Worm (Caenorhabditis elegans) whole organism, L2 larva: Measurements from ENCODE around the gene math-10.

Experiments used
- R02D3.7 ChIP-seq: fragments of 150-350 bp; optimal IDR thresholded peaks from 2 replicates; lab custom pipeline; 2014; ENCODE audit warnings: missing biosample characterization, missing genetic modification characterization
- Y55F3AM.14 ChIP-seq: fragments of 200-800 bp; sonication (Bioruptor generic); optimal IDR thresholded peaks from 2 replicates; lab custom pipeline; 2018; ENCODE audit warnings: mild to moderate bottlenecking, missing genetic modification characterization, missing compliant biosample characterization
- ZK546.5 ChIP-seq: sonication (generic microtip); optimal IDR thresholded peaks from 2 replicates; lab custom pipeline; 2017; ENCODE audit warnings: missing biosample characterization, missing genetic modification characterization
- alr-1 ChIP-seq: fragments of 150-350 bp; optimal IDR thresholded peaks from 2 replicates; lab custom pipeline; 2014; ENCODE audit warnings: missing biosample characterization, missing genetic modification characterization
- blmp-1 ChIP-seq: sonication (generic microtip); optimal IDR thresholded peaks from 2 replicates; lab custom pipeline; 2017; ENCODE audit warnings: missing genetic modification characterization, mild to moderate bottlenecking, missing compliant biosample characterization, antibody characterized with exemption, moderate library complexity; ENCODE audit not compliant: insufficient read depth
- ceh-16 ChIP-seq: fragments of 150-350 bp; optimal IDR thresholded peaks from 2 replicates; lab custom pipeline; 2014; ENCODE audit warnings: missing biosample characterization, missing genetic modification characterization
- ceh-82 ChIP-seq: fragments of 150-350 bp; optimal IDR thresholded peaks from 2 replicates; lab custom pipeline; 2014; ENCODE audit warnings: missing biosample characterization, missing genetic modification characterization
- crh-2 ChIP-seq: sonication (generic microtip); optimal IDR thresholded peaks from 2 replicates; lab custom pipeline; 2017; ENCODE audit warnings: missing biosample characterization, missing genetic modification characterization
- dmd-4 ChIP-seq: sonication (generic microtip); optimal IDR thresholded peaks from 2 replicates; lab custom pipeline; 2017; ENCODE audit warnings: missing biosample characterization, missing genetic modification characterization
- egl-27 ChIP-seq: sonication (generic microtip); optimal IDR thresholded peaks from 3 replicates; lab custom pipeline; 2017; ENCODE audit warnings: missing biosample characterization, missing genetic modification reagents, missing genetic modification characterization
- elt-1 ChIP-seq: fragments of 150-350 bp; optimal IDR thresholded peaks from 2 replicates; lab custom pipeline; 2014; ENCODE audit warnings: missing biosample characterization, missing genetic modification characterization
- fos-1 ChIP-seq: fragments of 150-350 bp; optimal IDR thresholded peaks from 2 replicates; lab custom pipeline; 2014; ENCODE audit warnings: missing biosample characterization, missing genetic modification characterization
- gmeb-1 ChIP-seq: fragments of 150-350 bp; optimal IDR thresholded peaks from 2 replicates; lab custom pipeline; 2014; ENCODE audit warnings: missing biosample characterization, missing genetic modification characterization
- lin-11 ChIP-seq: fragments of 150-350 bp; sonication (generic microtip); optimal IDR thresholded peaks from 2 replicates; lab custom pipeline; 2014; ENCODE audit warnings: missing biosample characterization, missing genetic modification characterization, inconsistent platforms, mixed read lengths
- lin-13 ChIP-seq: fragments of 150-350 bp; optimal IDR thresholded peaks from 2 replicates; lab custom pipeline; 2014; ENCODE audit warnings: missing biosample characterization, missing genetic modification reagents, missing genetic modification characterization
- lin-39 ChIP-seq: fragments of 150-350 bp; optimal IDR thresholded peaks from 2 replicates; lab custom pipeline; 2014; ENCODE audit warnings: missing biosample characterization, missing genetic modification reagents, missing genetic modification characterization
- lsy-2 ChIP-seq, 2 experiments: fragments of 150-350 bp in 1 of 2; sonication (generic microtip) in 1 of 2; optimal IDR thresholded peaks; 2 replicates each; lab custom pipeline; 2014 to 2017; ENCODE audit warnings: missing biosample characterization in 2 of 2, missing genetic modification characterization in 2 of 2
- mab-5 ChIP-seq: fragments of 150-350 bp; optimal IDR thresholded peaks from 2 replicates; lab custom pipeline; 2014; ENCODE audit warnings: missing biosample characterization, missing genetic modification characterization
- mbf-1 ChIP-seq: sonication (generic microtip); optimal IDR thresholded peaks from 2 replicates; lab custom pipeline; 2017; ENCODE audit warnings: missing biosample characterization, missing genetic modification characterization
- mdl-1 ChIP-seq, 2 experiments: fragments of 150-350 bp in 1 of 2; sonication (generic microtip) in 1 of 2; optimal IDR thresholded peaks; 2 replicates each; lab custom pipeline; 2017; ENCODE audit warnings: missing biosample characterization in 2 of 2, missing genetic modification characterization in 2 of 2
- nhr-12 ChIP-seq: fragments of 150-350 bp; optimal IDR thresholded peaks from 2 replicates; lab custom pipeline; 2014; ENCODE audit warnings: missing biosample characterization, missing genetic modification characterization
- nhr-129 ChIP-seq: fragments of 150-350 bp; optimal IDR thresholded peaks from 2 replicates; lab custom pipeline; 2014; ENCODE audit warnings: missing biosample characterization, missing genetic modification characterization
- nhr-21 ChIP-seq: fragments of 150-350 bp; optimal IDR thresholded peaks from 2 replicates; lab custom pipeline; 2014; ENCODE audit warnings: missing biosample characterization, missing genetic modification characterization
- nhr-23 ChIP-seq: fragments of 150-350 bp; optimal IDR thresholded peaks from 2 replicates; lab custom pipeline; 2014; ENCODE audit warnings: missing biosample characterization, missing genetic modification reagents, missing genetic modification characterization
- nhr-237 ChIP-seq: fragments of 150-350 bp; optimal IDR thresholded peaks from 2 replicates; lab custom pipeline; 2014; ENCODE audit warnings: missing biosample characterization, missing genetic modification characterization
- nhr-25 ChIP-seq: fragments of 150-350 bp; sonication (generic microtip); optimal IDR thresholded peaks from 3 replicates; lab custom pipeline; 2014; ENCODE audit warnings: missing biosample characterization, missing genetic modification characterization
- nhr-6 ChIP-seq: fragments of 150-350 bp; optimal IDR thresholded peaks from 2 replicates; lab custom pipeline; 2014; ENCODE audit warnings: missing biosample characterization, missing genetic modification characterization
- peb-1 ChIP-seq: fragments of 150-350 bp; optimal IDR thresholded peaks from 2 replicates; lab custom pipeline; 2014; ENCODE audit warnings: missing biosample characterization, missing genetic modification characterization
- sem-4 ChIP-seq: fragments of 150-350 bp; optimal IDR thresholded peaks from 2 replicates; lab custom pipeline; 2014; ENCODE audit warnings: missing biosample characterization, missing genetic modification reagents, missing genetic modification characterization
- skn-1 ChIP-seq: sonication (generic microtip); optimal IDR thresholded peaks from 2 replicates; lab custom pipeline; 2017; ENCODE audit warnings: missing biosample characterization, missing genetic modification characterization
- sma-3 ChIP-seq: sonication (generic microtip); optimal IDR thresholded peaks from 2 replicates; lab custom pipeline; 2016; ENCODE audit warnings: missing genetic modification reagents, missing genetic modification characterization, missing compliant biosample characterization
- snpc-4 ChIP-seq: fragments of 150-350 bp; optimal IDR thresholded peaks from 2 replicates; lab custom pipeline; 2014; ENCODE audit warnings: missing biosample characterization, missing genetic modification characterization
- unc-39 ChIP-seq: fragments of 150-350 bp; optimal IDR thresholded peaks from 2 replicates; lab custom pipeline; 2014; ENCODE audit warnings: missing biosample characterization, missing genetic modification characterization
- unc-62 ChIP-seq: fragments of 150-350 bp; optimal IDR thresholded peaks from 2 replicates; lab custom pipeline; 2014; ENCODE audit warnings: missing biosample characterization, missing genetic modification reagents, missing genetic modification characterization
- zag-1 ChIP-seq: fragments of 150-350 bp; optimal IDR thresholded peaks from 2 replicates; lab custom pipeline; 2014; ENCODE audit warnings: missing biosample characterization, missing genetic modification characterization
- ztf-1 ChIP-seq: fragments of 200-800 bp; sonication (Bioruptor generic); conservative IDR thresholded peaks from 2 replicates; pipeline ENCODE4 v1.3.6; 2022; ENCODE audit warnings: missing genetic modification characterization, missing compliant biosample characterization
- ztf-4 ChIP-seq: fragments of 150-350 bp; optimal IDR thresholded peaks from 2 replicates; lab custom pipeline; 2014; ENCODE audit warnings: missing biosample characterization, missing genetic modification characterization

The math-10 gene

DNA sequence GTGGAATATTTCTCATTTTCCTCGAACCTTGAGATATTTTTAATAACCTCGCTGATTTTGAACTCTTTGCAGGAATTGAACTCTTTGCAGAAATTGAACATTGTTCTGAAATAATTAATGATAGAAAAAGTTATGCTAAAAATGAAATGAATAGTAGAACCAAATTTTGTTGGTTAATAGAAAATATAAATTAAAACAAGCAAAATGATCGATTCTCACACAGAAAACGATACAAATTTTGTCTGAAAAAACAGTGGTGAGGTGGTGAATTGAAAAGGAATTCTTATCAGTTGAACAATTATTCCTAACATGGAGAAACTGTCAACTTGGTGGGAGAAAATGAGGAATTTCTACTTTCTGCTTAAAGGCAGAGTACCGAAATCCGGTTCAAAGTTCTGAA, 13.3 kb downstream of the math-10 start, which contains the start of gene math-6:
Gene math-6, minus strand, starts transcription at position 101 of the 400 bp plus-strand sequence.
- TF ChIP-seq sma-3 (GFP tag; lab: Kevin White, UChicago) (no peak), zag-1 (tag; lab: Kevin White, UChicago) (no peak), ztf-1 (GFP tag; lab: Robert Waterston, UW) (no peak), lin-11 (tag; lab: Kevin White, UChicago) (no peak), unc-62 (GFP tag; lab: Kevin White, UChicago) (no peak), Y55F3AM.14 (GFP tag; lab: Kevin White, UChicago) (no peak), lin-39 (tag; lab: Kevin White, UChicago) (no peak), elt-1 (no peak), lin-13 (no peak), crh-2 (tag; lab: Kevin White, UChicago) (no peak), nhr-21 (tag; lab: Kevin White, UChicago) (no peak), egl-27 (tag; lab: Kevin White, UChicago) (no peak), gmeb-1 (tag; lab: Kevin White, UChicago) (no peak), ztf-4 (no peak), skn-1 (no peak)

- TF ChIP-seq unc-62 (GFP tag; lab: Kevin White, UChicago), result no peak
- no peak for TF ChIP-seq skn-1
- TF ChIP-seq lsy-2 (tag; optimal IDR thresholded peaks at IDR 0.05; lab: Kevin White, UChicago), result no peak
- TF ChIP-seq ZK546.5 (tag; lab: Kevin White, UChicago), result no peak
- TF ChIP-seq alr-1 (tag; lab: Kevin White, UChicago), result no peak
- TF ChIP-seq mab-5 (tag; lab: Kevin White, UChicago), result no peak
- TF ChIP-seq egl-27 (tag; lab: Kevin White, UChicago), result no peak
- TF ChIP-seq R02D3.7 (tag; lab: Kevin White, UChicago), result no peak
- TF ChIP-seq blmp-1 (tag; lab: Kevin White, UChicago), result no peak
These were observed 15.0 kb downstream of the math-10 start, which contains the start of gene math-7 for ce11 chrII:1886379-1886778. Gene math-7 (minus strand): TSS chrII:1886479.

DNA sequence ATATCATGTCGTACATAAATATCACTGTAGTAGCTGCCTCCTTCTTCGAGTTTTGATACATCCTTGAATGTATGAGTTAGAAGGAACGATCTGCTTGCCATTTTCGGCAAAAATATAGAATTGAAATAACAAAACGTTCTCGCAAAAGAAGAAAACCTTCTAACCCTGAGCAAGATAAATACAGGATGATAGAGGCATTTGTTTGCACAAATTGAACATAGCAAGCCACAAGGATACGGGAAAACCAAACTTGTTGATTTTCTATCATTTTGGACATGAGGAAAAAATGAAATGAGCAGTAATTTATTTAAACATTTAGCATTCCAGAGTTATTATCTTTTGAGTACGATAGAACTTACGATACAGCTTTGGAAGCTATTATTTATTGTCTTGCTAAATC, 17.7 kb downstream of the math-10 start, which contains the start of gene math-8:
Gene math-8, minus strand, starts transcription at position 101 of the 400 bp plus-strand sequence.
- TF ChIP-seq zag-1 (tag; lab: Kevin White, UChicago) (no peak), nhr-237 (tag; lab: Kevin White, UChicago) (no peak), snpc-4 (tag; lab: Kevin White, UChicago) (no peak), dmd-4 (tag; lab: Kevin White, UChicago) (no peak), crh-2 (tag; lab: Kevin White, UChicago) (no peak), lin-11 (tag; lab: Kevin White, UChicago) (no peak), nhr-21 (tag; lab: Kevin White, UChicago) (no peak)

DNA sequence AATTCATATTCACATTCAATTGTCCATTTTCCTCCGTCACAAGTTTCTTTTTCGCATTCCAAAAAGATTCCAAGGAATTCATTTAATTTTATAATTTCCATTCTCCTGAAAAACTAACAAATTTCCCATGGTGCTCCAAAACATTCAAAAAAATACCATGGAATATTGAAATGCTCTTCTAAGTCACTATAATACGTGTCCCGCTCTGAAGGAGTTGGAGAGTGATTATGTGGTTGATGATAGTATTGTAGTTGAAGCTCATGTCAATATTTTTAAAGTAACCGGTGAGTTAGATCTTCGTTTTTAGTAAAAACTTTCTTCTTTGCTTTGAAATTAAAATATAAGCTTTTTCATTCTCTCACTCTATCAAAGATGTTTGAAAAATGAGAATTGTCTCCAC, 19.3 kb downstream of the math-10 start, which contains the start of gene math-9:
Gene math-9, minus strand, starts transcription at position 101 of the 400 bp plus-strand sequence.
- TF ChIP-seq ztf-4 (no peak), R02D3.7 (tag; lab: Kevin White, UChicago) (no peak), mab-5 (tag; lab: Kevin White, UChicago) (no peak), fos-1 (no peak), ceh-82 (tag; lab: Kevin White, UChicago) (no peak), nhr-23 (tag; lab: Kevin White, UChicago) (no peak), ceh-16 (no peak), mdl-1 (tag; optimal IDR thresholded peaks at IDR 0.05; lab: Kevin White, UChicago) (no peak), gmeb-1 (tag; lab: Kevin White, UChicago) (no peak), zag-1 (tag; lab: Kevin White, UChicago) (no peak), dmd-4 (tag; lab: Kevin White, UChicago) (no peak)

- no peak for TF ChIP-seq lin-13
- no peak for TF ChIP-seq mab-5 (tag; lab: Kevin White, UChicago)
- no peak for TF ChIP-seq crh-2 (tag; lab: Kevin White, UChicago)
- TF ChIP-seq peb-1 (tag; lab: Kevin White, UChicago), result no peak
- no peak for TF ChIP-seq nhr-129
- no peak for TF ChIP-seq nhr-12
- no peak for TF ChIP-seq gmeb-1 (tag; lab: Kevin White, UChicago)
- no peak for TF ChIP-seq nhr-25 (tag; lab: Kevin White, UChicago)
- TF ChIP-seq snpc-4 (tag; lab: Kevin White, UChicago), result no peak
- no peak for TF ChIP-seq unc-39 (tag; lab: Kevin White, UChicago)
- no peak for TF ChIP-seq unc-62 (GFP tag; lab: Kevin White, UChicago)
- no peak for TF ChIP-seq sem-4 (tag; lab: Kevin White, UChicago)
- TF ChIP-seq nhr-6 (tag; lab: Kevin White, UChicago), result no peak
- TF ChIP-seq nhr-21 (tag; lab: Kevin White, UChicago), result no peak
- TF ChIP-seq mbf-1, result no peak
- TF ChIP-seq dmd-4 (tag; lab: Kevin White, UChicago), result no peak
- no peak for TF ChIP-seq fos-1
These were observed 22.6 kb downstream of the math-10 start, which contains the start of gene C16C4.1 for ce11 chrII:1893912-1894311. Gene C16C4.1 (plus strand): TSS chrII:1894212.
